Fruit fly (Drosophila melanogaster): ENCODE results near the gene Zmynd8.

- TF ChIP-seq CG5204 (GFP tag; optimal IDR thresholded peaks at IDR 0.05) (no peak), toe (GFP tag; optimal IDR thresholded peaks at IDR 0.05) (no peak), bab1 (GFP tag; optimal IDR thresholded peaks at IDR 0.05) (no peak), cic (GFP tag; optimal IDR thresholded peaks at IDR 0.05) (no peak), kay (GFP tag; ENCODE audit: borderline replicate concordance) (no peak), ovo (GFP tag; optimal IDR thresholded peaks at IDR 0.05) (no peak), Hr96 (GFP tag; optimal IDR thresholded peaks at IDR 0.05) (no peak)
Observed at dm6 chr3R:31708240-31708639, 39.0 kb downstream of the Zmynd8 start, which contains the start of gene CG42693.
